Worm (Caenorhabditis elegans) whole organism, young adult: ENCODE measurements around the gene Y14H12A.2.

Source experiments
- aptf-2 ChIP-seq: fragments of 200-800 bp; sonication (Bioruptor generic); conservative IDR thresholded peaks from 2 replicates; pipeline ENCODE4 v1.3.6; 2022; ENCODE audit warnings: missing genetic modification reagents, missing genetic modification characterization, missing compliant biosample characterization
- aptf-3 ChIP-seq: fragments of 200-800 bp; sonication (Bioruptor generic); IDR thresholded peaks from 2 replicates; pipeline ENCODE4 v1.3.6; 2022; ENCODE audit warnings: missing genetic modification characterization, missing compliant biosample characterization
- cebp-1 ChIP-seq, 2 experiments: fragments of 200-800 bp in 1 of 2; sonication (Bioruptor generic) in 1 of 2; sonication (generic microtip) in 1 of 2; IDR thresholded peaks in 1 of 2; optimal IDR thresholded peaks in 1 of 2; 2 replicates each; pipeline versions ENCODE4 v1.3.6 to Lab custom; 2017 to 2022; ENCODE audit warnings: missing compliant biosample characterization in 2 of 2, missing genetic modification characterization in 2 of 2, mild to moderate bottlenecking in 1 of 2, missing genetic modification reagents in 1 of 2, moderate library complexity in 1 of 2
- egrh-3 ChIP-seq: fragments of 200-800 bp; sonication (Bioruptor generic); IDR thresholded peaks from 2 replicates; pipeline ENCODE4 v1.3.6; 2022; ENCODE audit warnings: missing genetic modification reagents, missing genetic modification characterization, missing compliant biosample characterization
- rec-8 ChIP-seq, 2 experiments: sonication (generic microtip); optimal IDR thresholded peaks; 2 replicates each; lab custom pipeline; 2016; ENCODE audit warnings: mild to moderate bottlenecking in 2 of 2, missing genetic modification characterization in 2 of 2, missing genetic modification reagents in 2 of 2, missing genotype in 2 of 2, missing biosample characterization in 1 of 2, missing compliant biosample characterization in 1 of 2, moderate library complexity in 1 of 2

DNA sequence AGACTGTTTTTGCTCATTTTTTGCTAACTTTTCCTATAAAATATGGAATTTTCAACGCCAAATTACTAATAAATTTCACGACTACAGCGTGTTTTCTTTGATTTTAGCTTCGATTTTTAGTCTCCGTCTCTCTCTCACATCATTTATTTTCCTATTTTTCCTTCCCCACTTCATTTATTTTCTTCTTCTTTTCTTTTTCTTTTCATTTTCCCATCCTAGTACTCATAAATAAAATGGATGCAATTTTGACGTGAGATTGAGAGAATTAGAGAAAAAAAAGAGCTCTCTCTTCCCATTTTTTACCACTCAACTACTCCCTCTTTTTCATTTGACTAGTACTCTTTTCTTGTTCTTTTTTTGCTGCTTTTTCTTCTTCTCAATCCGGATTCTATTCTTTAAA is 29.2 kb downstream of the Y14H12A.2 start:
- TF ChIP-seq cebp-1 (GFP tag; IDR thresholded peaks at IDR 0.05; lab: Robert Waterston, UW): no peak
- no peak for TF ChIP-seq cebp-1 (tag; optimal IDR thresholded peaks at IDR 0.05; lab: Kevin White, UChicago)
- no peak for TF ChIP-seq rec-8 (tag; optimal IDR thresholded peaks at IDR 0.05; lab: Kevin White, UChicago)
- no peak for TF ChIP-seq aptf-3 (GFP tag; lab: Robert Waterston, UW)
- TF ChIP-seq aptf-2 (GFP tag; lab: Robert Waterston, UW): no peak
- no peak for TF ChIP-seq egrh-3
